Worm (Caenorhabditis elegans) whole organism, L4/young adult: ENCODE data around the gene ppm-1.H.

ENCODE experiments used
- W03F9.2 ChIP-seq: fragments of 150-350 bp; optimal IDR thresholded peaks from 2 replicates; lab custom pipeline; 2014; ENCODE audit warnings: missing biosample characterization, missing genetic modification characterization
- dao-5 ChIP-seq: sonication (generic microtip); optimal IDR thresholded peaks from 2 replicates; lab custom pipeline; 2016; ENCODE audit warnings: missing genotype, missing genetic modification characterization, moderate library complexity, missing compliant biosample characterization
- him-1 ChIP-seq: sonication (generic microtip); optimal IDR thresholded peaks from 2 replicates; lab custom pipeline; 2016; ENCODE audit warnings: missing genotype, missing genetic modification reagents, missing genetic modification characterization, missing compliant biosample characterization

ce11 chrIV:12252579-12252978 lies 15.5 kb downstream of the ppm-1.H start, which contains the start of gene dnj-26:
- no peak for TF ChIP-seq him-1 (tag; lab: Kevin White, UChicago)
- no peak for TF ChIP-seq W03F9.2
- TF ChIP-seq dao-5 (tag; lab: Kevin White, UChicago): no peak
